Worm (Caenorhabditis elegans): Measurements from ENCODE around the gene rev-3.

The rev-3 gene

DNA sequence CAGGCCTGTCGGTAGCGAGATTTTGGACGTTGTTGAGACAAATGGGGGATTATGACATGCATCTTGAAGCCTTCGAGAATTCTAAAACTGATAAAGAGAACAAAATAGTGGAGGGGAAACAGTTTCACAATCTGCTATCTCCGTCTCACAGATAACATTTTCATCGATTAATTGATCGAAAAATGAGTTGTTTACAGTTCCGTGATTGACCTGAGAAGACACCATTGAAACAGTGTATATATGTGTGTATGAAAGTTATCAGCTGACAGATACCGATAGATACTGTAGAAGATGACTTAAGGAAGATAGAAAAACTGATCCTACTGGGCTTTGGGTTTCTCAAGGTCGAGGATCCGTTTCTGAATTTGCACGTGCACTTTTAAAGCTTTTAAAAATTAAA lies 48.7 kb upstream of the rev-3 start (continued):
- no peak for TF ChIP-seq mdt-29 (GFP tag; IDR thresholded peaks at IDR 0.05)
- TF ChIP-seq lin-39 (tag; optimal IDR thresholded peaks at IDR 0.05): no peak
- TF ChIP-seq T26A8.4 (GFP tag; IDR thresholded peaks at IDR 0.05): no peak; the same call in 1 of the 2 replicates
- no peak for TF ChIP-seq spr-1 (tag; optimal IDR thresholded peaks at IDR 0.05)
- no peak for TF ChIP-seq ztf-11 (tag; optimal IDR thresholded peaks at IDR 0.05)
- no peak for TF ChIP-seq pha-4 (GFP tag; IDR thresholded peaks at IDR 0.05)
- no peak for TF ChIP-seq pha-4 (tag; optimal IDR thresholded peaks at IDR 0.05)
- TF ChIP-seq T20F7.1 (GFP tag; optimal IDR thresholded peaks at IDR 0.05): peak; percentile 61
- TF ChIP-seq ceh-62 (tag; optimal IDR thresholded peaks at IDR 0.05): no peak
- peak; percentile 60 for TF ChIP-seq nhr-28 (tag; optimal IDR thresholded peaks at IDR 0.05)
- 0 out of 2 replicates have a peak, but pooled peaks have one; percentile 42 for TF ChIP-seq daf-19 (GFP tag; conservative IDR thresholded peaks at IDR 0.05)
- TF ChIP-seq nhr-42 (GFP tag; IDR thresholded peaks at IDR 0.05): no peak
- TF ChIP-seq ceh-44 (GFP tag; IDR thresholded peaks at IDR 0.05): no peak
- no peak for TF ChIP-seq rbr-2 (tag; optimal IDR thresholded peaks at IDR 0.05)
- no peak for TF ChIP-seq madf-5 (GFP tag; IDR thresholded peaks at IDR 0.05)
- TF ChIP-seq Y105C5A.15 (GFP tag; IDR thresholded peaks at IDR 0.05): no peak
- no peak for TF ChIP-seq hif-1 (tag; optimal IDR thresholded peaks at IDR 0.05)
- no peak for TF ChIP-seq dpl-1 (GFP tag; optimal IDR thresholded peaks at IDR 0.05)
- TF ChIP-seq attf-4 (tag; optimal IDR thresholded peaks at IDR 0.05): no peak
- TF ChIP-seq Y75B8A.6 (GFP tag; IDR thresholded peaks at IDR 0.05): no peak
- no peak for TF ChIP-seq ctbp-1 (GFP tag; IDR thresholded peaks at IDR 0.05)
- TF ChIP-seq egl-43 (GFP tag; IDR thresholded peaks at IDR 0.05): no peak
- no peak for TF ChIP-seq zfp-2 (tag; optimal IDR thresholded peaks at IDR 0.05)
- TF ChIP-seq aly-2 (tag; optimal IDR thresholded peaks at IDR 0.05): no peak
- no peak for TF ChIP-seq tag-97 (GFP tag; IDR thresholded peaks at IDR 0.05)
- no peak for TF ChIP-seq unc-39 (tag; optimal IDR thresholded peaks at IDR 0.05)
- TF ChIP-seq nhr-76 (tag; optimal IDR thresholded peaks at IDR 0.05): no peak
- no peak for TF ChIP-seq ceh-20 (GFP tag; IDR thresholded peaks at IDR 0.05)
- TF ChIP-seq Y48G9A.11 (GFP tag; IDR thresholded peaks at IDR 0.05): no peak
- peak; percentile 88 for TF ChIP-seq dve-1 (tag; optimal IDR thresholded peaks at IDR 0.05; ENCODE audit: insufficient read depth)
- no peak for TF ChIP-seq set-16 (GFP tag; IDR thresholded peaks at IDR 0.05)
- TF ChIP-seq unc-62 (GFP tag; optimal IDR thresholded peaks at IDR 0.05 in 1 of 2): no peak
- no peak for TF ChIP-seq unc-62 (tag; optimal IDR thresholded peaks at IDR 0.05)
- peak; percentile 51 for TF ChIP-seq pqm-1 (tag; optimal IDR thresholded peaks at IDR 0.05)
- peak in 1 of 2 experiments; percentile 30 for TF ChIP-seq mdl-1 (tag; optimal IDR thresholded peaks at IDR 0.05)
- no peak for TF ChIP-seq lim-7 (GFP tag; IDR thresholded peaks at IDR 0.05)
- no peak for TF ChIP-seq nhr-25 (tag; optimal IDR thresholded peaks at IDR 0.05; ENCODE audit: borderline replicate concordance, insufficient read depth)
- TF ChIP-seq snpc-1.2 (GFP tag; IDR thresholded peaks at IDR 0.05): no peak
- TF ChIP-seq zag-1 (tag; optimal IDR thresholded peaks at IDR 0.05): no peak
- no peak for TF ChIP-seq php-3 (GFP tag; IDR thresholded peaks at IDR 0.05)
- TF ChIP-seq hlh-30 (tag; optimal IDR thresholded peaks at IDR 0.05; ENCODE audit: insufficient read depth): peak; percentile 73
- no peak for TF ChIP-seq nhr-10 (tag; optimal IDR thresholded peaks at IDR 0.05)
- TF ChIP-seq F49E8.2 (tag; optimal IDR thresholded peaks at IDR 0.05; ENCODE audit: borderline replicate concordance): no peak
- TF ChIP-seq snpc-4 (tag; optimal IDR thresholded peaks at IDR 0.05): no peak
- no peak for TF ChIP-seq ceh-32 (tag; optimal IDR thresholded peaks at IDR 0.05; ENCODE audit: poor library complexity)
- no peak for TF ChIP-seq ceh-82 (tag; optimal IDR thresholded peaks at IDR 0.05)
- TF ChIP-seq nhr-77 (tag; optimal IDR thresholded peaks at IDR 0.05): no peak
- TF ChIP-seq nhr-11 (tag; optimal IDR thresholded peaks at IDR 0.05): no peak
- TF ChIP-seq dmd-6 (GFP tag; IDR thresholded peaks at IDR 0.05): peak; percentile 74
- no peak for TF ChIP-seq gei-8 (GFP tag; optimal IDR thresholded peaks at IDR 0.05)
- no peak for TF ChIP-seq egl-27 (tag; optimal IDR thresholded peaks at IDR 0.05)
- TF ChIP-seq madf-9 (GFP tag; conservative IDR thresholded peaks at IDR 0.05): no peak
- TF ChIP-seq fkh-10 (GFP tag; optimal IDR thresholded peaks at IDR 0.05): no peak

Data from whole organism, L4 larva.